Worm (Caenorhabditis elegans) whole organism, late embryonic: Measurements from ENCODE around the gene ssp-10.

Experiments used
- C38D4.7 ChIP-seq: fragments of 200-800 bp; sonication (Bioruptor generic); optimal IDR thresholded peaks from 2 replicates; lab custom pipeline; 2018; ENCODE audit warnings: mild to moderate bottlenecking, missing genetic modification characterization, moderate library complexity, missing compliant biosample characterization
- ceh-34 ChIP-seq: sonication (generic microtip); optimal IDR thresholded peaks from 2 replicates; lab custom pipeline; 2016; ENCODE audit warnings: mild to moderate bottlenecking, missing genetic modification characterization, missing compliant biosample characterization
- elt-4 ChIP-seq: sonication (generic microtip); optimal IDR thresholded peaks from 2 replicates; lab custom pipeline; 2016; ENCODE audit warnings: missing genetic modification characterization, missing compliant biosample characterization
- eyg-1 ChIP-seq: sonication (generic microtip); optimal IDR thresholded peaks from 2 replicates; lab custom pipeline; 2016; ENCODE audit warnings: missing genotype, missing genetic modification characterization, missing compliant biosample characterization
- hlh-6 ChIP-seq: sonication (generic microtip); optimal IDR thresholded peaks from 2 replicates; lab custom pipeline; 2016; ENCODE audit warnings: missing genotype, missing genetic modification characterization, missing compliant biosample characterization
- nfya-1 ChIP-seq: sonication (generic microtip); optimal IDR thresholded peaks from 2 replicates; lab custom pipeline; 2017; ENCODE audit warnings: missing genetic modification characterization, mild to moderate bottlenecking, missing compliant biosample characterization, antibody characterized with exemption, moderate library complexity
- ref-2 ChIP-seq: sonication (generic microtip); optimal IDR thresholded peaks from 2 replicates; lab custom pipeline; 2016; ENCODE audit warnings: missing genetic modification characterization, missing compliant biosample characterization
- sox-4 ChIP-seq: sonication (generic microtip); optimal IDR thresholded peaks from 2 replicates; lab custom pipeline; 2017; ENCODE audit warnings: mild to moderate bottlenecking, missing genetic modification characterization, inconsistent platforms, missing compliant biosample characterization

ce11 chrIV:9863817-9864216 is 13.0 kb upstream of the ssp-10 start, which contains the start of gene K07F5.16:
- TF ChIP-seq ref-2: no peak
- TF ChIP-seq eyg-1: no peak
- no peak for TF ChIP-seq elt-4 (tag; lab: Kevin White, UChicago)
- TF ChIP-seq nfya-1 (tag; lab: Kevin White, UChicago): no peak
- no peak for TF ChIP-seq sox-4 (tag; lab: Kevin White, UChicago)
- no peak for TF ChIP-seq C38D4.7
- no peak for TF ChIP-seq ceh-34
- no peak for TF ChIP-seq hlh-6 (tag; lab: Kevin White, UChicago)
